Worm (Caenorhabditis elegans): Measurements from ENCODE around the gene ubc-8.

DNA sequence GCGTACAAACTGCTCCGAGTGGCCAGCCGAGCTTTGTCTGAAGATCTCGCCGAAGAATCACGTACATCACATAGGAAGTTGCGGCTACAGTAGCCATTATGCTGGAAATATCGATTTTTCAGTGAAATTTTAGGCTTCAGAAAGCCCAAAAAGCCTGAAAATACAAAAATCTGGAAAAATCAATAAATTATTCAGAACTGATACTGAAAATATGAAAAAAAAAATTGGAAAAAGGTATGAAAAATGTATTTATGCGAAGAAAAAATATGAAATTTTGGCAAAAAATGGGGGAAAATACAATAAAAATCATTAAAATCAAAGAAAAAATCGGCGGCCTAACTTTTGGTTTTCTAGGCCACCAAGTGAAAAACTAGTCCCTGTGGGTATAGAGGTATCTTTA, 5.9 kb upstream of the ubc-8 start, which contains the start of gene Y94H6A.12:
- TF ChIP-seq mep-1 (tag; optimal IDR thresholded peaks at IDR 0.05) (no peak), drap-1 (GFP tag; optimal IDR thresholded peaks at IDR 0.05) (no peak), nhr-76 (tag; optimal IDR thresholded peaks at IDR 0.05) (no peak), nhr-237 (tag; optimal IDR thresholded peaks at IDR 0.05) (no peak), unc-62 (GFP tag; optimal IDR thresholded peaks at IDR 0.05) (no peak), lin-13 (tag; optimal IDR thresholded peaks at IDR 0.05) (no peak), elt-3 (tag; optimal IDR thresholded peaks at IDR 0.05) (no peak), blmp-1 (tag; optimal IDR thresholded peaks at IDR 0.05) (no peak), pha-4 (tag; optimal IDR thresholded peaks at IDR 0.05) (no peak), mab-5 (tag; optimal IDR thresholded peaks at IDR 0.05) (no peak)
